Worm (Caenorhabditis elegans): ENCODE measurements around the gene inos-1.

The inos-1 gene

ce11 chrII:11690868-11691267, 9.2 kb downstream of the inos-1 start (continued):
- 0 out of 2 replicates have a peak, but pooled peaks have one; percentile 23 for TF ChIP-seq attf-6 (GFP tag; IDR thresholded peaks at IDR 0.05)
- no peak for TF ChIP-seq sptf-2 (GFP tag; optimal IDR thresholded peaks at IDR 0.05)
- no peak for TF ChIP-seq lin-35 (GFP tag; optimal IDR thresholded peaks at IDR 0.05)
- TF ChIP-seq lag-1 (GFP tag; IDR thresholded peaks at IDR 0.05), result no peak
- no peak for TF ChIP-seq F55B11.4 (tag; optimal IDR thresholded peaks at IDR 0.05; ENCODE audit: borderline replicate concordance, insufficient read depth)
- TF ChIP-seq madf-6 (GFP tag; IDR thresholded peaks at IDR 0.05), result peak; percentile 44
- no peak for TF ChIP-seq egrh-3 (GFP tag; IDR thresholded peaks at IDR 0.05)
- no peak for TF ChIP-seq madf-10 (tag; optimal IDR thresholded peaks at IDR 0.05)
- TF ChIP-seq bed-1 (GFP tag; IDR thresholded peaks at IDR 0.05), result no peak
- no peak for TF ChIP-seq Y56A3A.18 (GFP tag; IDR thresholded peaks at IDR 0.05)
- no peak for TF ChIP-seq lin-26 (GFP tag; IDR thresholded peaks at IDR 0.05)
- TF ChIP-seq efl-1 (GFP tag; optimal IDR thresholded peaks at IDR 0.05), result no peak
- TF ChIP-seq nfya-2 (GFP tag; IDR thresholded peaks at IDR 0.05), result 0 out of 2 replicates have a peak, but pooled peaks have one; percentile 39

- no peak for TF ChIP-seq ama-1 (optimal IDR thresholded peaks at IDR 0.05)
- TF ChIP-seq ama-1 (GFP tag; optimal IDR thresholded peaks at IDR 0.05), result no peak
- TF ChIP-seq mcd-1 (GFP tag; IDR thresholded peaks at IDR 0.05), result no peak
- no peak for TF ChIP-seq Y53F4B.3 (GFP tag; IDR thresholded peaks at IDR 0.05)
- TF ChIP-seq Y67H2A.10 (GFP tag; conservative IDR thresholded peaks at IDR 0.05), result no peak
- TF ChIP-seq lsl-1 (GFP tag; optimal IDR thresholded peaks at IDR 0.05), result peak; percentile 59
- TF ChIP-seq C17E4.6 (GFP tag; IDR thresholded peaks at IDR 0.05), result no peak
- no peak for TF ChIP-seq let-526 (GFP tag; IDR thresholded peaks at IDR 0.05)
- TF ChIP-seq repo-1 (tag; optimal IDR thresholded peaks at IDR 0.05), result no peak
- TF ChIP-seq madf-8 (GFP tag; conservative IDR thresholded peaks at IDR 0.05), result peak; percentile 59
- no peak for TF ChIP-seq aptf-3 (GFP tag; IDR thresholded peaks at IDR 0.05)
Measured at ce11 chrII:11689941-11690340, 10.2 kb downstream of the inos-1 start.

DNA sequence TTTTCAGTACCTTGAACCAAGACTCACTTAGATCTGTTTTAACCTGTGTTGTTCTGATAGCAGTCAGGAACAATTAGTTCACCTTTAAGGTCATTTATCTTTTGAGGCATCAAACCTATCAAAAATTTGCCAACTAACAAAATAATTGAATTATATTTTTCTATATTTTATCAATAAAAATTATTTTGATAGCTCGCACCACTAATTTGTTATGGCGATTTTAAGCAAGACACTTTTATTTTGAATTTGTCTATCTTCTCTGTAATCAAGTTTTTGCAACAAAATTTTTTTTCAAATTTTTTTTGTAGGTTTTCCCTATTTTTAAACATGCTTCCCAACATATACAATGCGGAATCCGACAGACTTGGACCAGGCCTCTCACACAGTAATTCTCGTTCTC, 11.5 kb downstream of the inos-1 start, which contains the start of gene kel-1:
Gene kel-1 (plus strand): TSS at position 301 of the 400 bp plus-strand sequence.
- no peak for TF ChIP-seq ztf-26 (tag; optimal IDR thresholded peaks at IDR 0.05)
- TF ChIP-seq tlf-1 (GFP tag; optimal IDR thresholded peaks at IDR 0.05), result no peak

DNA sequence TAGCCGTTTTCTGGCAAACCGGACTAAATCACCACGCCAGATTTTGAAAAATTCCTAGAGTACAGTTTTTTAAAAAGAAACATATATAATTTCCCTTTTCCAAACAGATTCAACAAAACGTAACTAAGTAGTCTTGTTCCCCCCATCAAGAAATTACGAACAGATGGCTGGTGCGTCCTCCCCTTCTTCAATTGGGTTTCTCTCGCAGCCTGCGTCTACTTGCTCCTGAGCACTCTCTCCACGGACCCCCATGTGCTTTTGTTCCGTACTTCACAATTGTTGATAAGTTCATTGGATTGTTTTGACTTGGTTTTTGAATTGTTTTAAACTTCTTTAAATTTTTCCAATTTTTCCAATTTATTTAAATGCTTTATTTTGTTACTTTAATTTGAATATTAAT, 12.1 kb downstream of the inos-1 start:
- TF ChIP-seq ceh-58 (GFP tag; IDR thresholded peaks at IDR 0.05) (no peak), hmg-1.2 (GFP tag; IDR thresholded peaks at IDR 0.05) (peak; percentile 66; the same call in 1 of the 2 replicates), F39B2.1 (GFP tag; IDR thresholded peaks at IDR 0.05) (no peak)

ce11 chrII:11685177-11685576, 14.9 kb downstream of the inos-1 start, which contains the start of gene C47D12.5:
TSS of gene C47D12.5 (minus strand) at chrII:11685277.
- TF ChIP-seq dpl-1 (GFP tag; optimal IDR thresholded peaks at IDR 0.05) (no peak), snpc-1.1 (tag; optimal IDR thresholded peaks at IDR 0.05; ENCODE audit: insufficient read depth) (no peak), Y67H2A.10 (GFP tag; conservative IDR thresholded peaks at IDR 0.05) (no peak), egrh-3 (GFP tag; IDR thresholded peaks at IDR 0.05) (no peak), B0336.3 (GFP tag; IDR thresholded peaks at IDR 0.05) (no peak), lir-1 (GFP tag; conservative IDR thresholded peaks at IDR 0.05) (no peak), cebp-1 (GFP tag; IDR thresholded peaks at IDR 0.05) (no peak), cebp-1 (tag; optimal IDR thresholded peaks at IDR 0.05) (no peak)

Data from whole organism, young adult.